Worm (Caenorhabditis elegans) whole organism, L1 larva: ENCODE data around the gene maph-1.3.
"Not testable (repeated sequence)": the region's sequence is repeated elsewhere in the genome, so short reads cannot be mapped to it uniquely, and the experiment has no call there.

ENCODE experiments used
- ama-1 ChIP-seq: fragments of 150-350 bp; optimal IDR thresholded peaks from 2 replicates; lab custom pipeline; 2014
- rnt-1 ChIP-seq: sonication (generic microtip); optimal IDR thresholded peaks from 2 replicates; lab custom pipeline; 2016; ENCODE audit warnings: mild to moderate bottlenecking, missing genetic modification characterization, moderate library complexity, missing compliant biosample characterization

- not testable (repeated sequence) for TF ChIP-seq rnt-1 (tag; lab: Kevin White, UChicago); ama-1 (lab: Kevin White, UChicago)
Measured at ce11 chrIII:3852030-3852579, 7.4 kb downstream of the maph-1.3 start, which contains the start of gene cyp-25A4.
